Worm (Caenorhabditis elegans) whole organism, young adult: ENCODE data around the gene mars-1.

Experiments
- B0019.2 ChIP-seq: fragments of 200-800 bp; sonication (Bioruptor generic); conservative IDR thresholded peaks from 2 replicates; pipeline ENCODE4 v1.3.6; 2022; ENCODE audit warnings: missing genetic modification reagents, missing genetic modification characterization, missing compliant biosample characterization
- B0261.1 ChIP-seq: sonication (generic microtip); optimal IDR thresholded peaks from 2 replicates; lab custom pipeline; 2016; ENCODE audit warnings: mild to moderate bottlenecking, missing genetic modification characterization, moderate library complexity, missing compliant biosample characterization
- F10E7.11 ChIP-seq: sonication (generic microtip); optimal IDR thresholded peaks from 2 replicates; lab custom pipeline; 2017; ENCODE audit warnings: mild to moderate bottlenecking, missing genetic modification characterization, moderate library complexity, missing compliant biosample characterization
- F22D6.2 ChIP-seq: sonication (generic microtip); optimal IDR thresholded peaks from 2 replicates; lab custom pipeline; 2016; ENCODE audit warnings: mild to moderate bottlenecking, missing genetic modification characterization, missing compliant biosample characterization
- F52B5.7 ChIP-seq: sonication (generic microtip); optimal IDR thresholded peaks from 2 replicates; lab custom pipeline; 2016; ENCODE audit warnings: mild to moderate bottlenecking, missing genetic modification characterization, missing compliant biosample characterization
- F57C9.4 ChIP-seq: sonication (generic microtip); optimal IDR thresholded peaks from 2 replicates; lab custom pipeline; 2017; ENCODE audit warnings: mild to moderate bottlenecking, missing genetic modification characterization, missing compliant biosample characterization
- K12H6.12 ChIP-seq: fragments of 200-800 bp; sonication (Bioruptor generic); optimal IDR thresholded peaks from 2 replicates; lab custom pipeline; 2018; ENCODE audit warnings: mild to moderate bottlenecking, missing genetic modification characterization, missing compliant biosample characterization
- Y53G8AR.9 ChIP-seq: fragments of 200-800 bp; sonication (Bioruptor generic); conservative IDR thresholded peaks from 2 replicates; pipeline ENCODE4 v1.3.6; 2022; ENCODE audit warnings: missing genetic modification reagents, missing genetic modification characterization, missing compliant biosample characterization
- Y79H2A.3 ChIP-seq: fragments of 200-800 bp; sonication (Bioruptor generic); conservative IDR thresholded peaks from 2 replicates; pipeline ENCODE4 v1.3.6; 2022; ENCODE audit warnings: missing genetic modification reagents, missing genetic modification characterization, missing compliant biosample characterization
- ama-1 ChIP-seq, 3 experiments: fragments of 150-350 bp in 1 of 3; sonication (generic microtip) in 2 of 3; optimal IDR thresholded peaks; 2 replicates each; lab custom pipeline; 2014 to 2018; ENCODE audit warnings: missing biosample characterization in 2 of 3, missing genetic modification characterization in 2 of 3, missing genetic modification reagents in 2 of 3
- aptf-2 ChIP-seq: fragments of 200-800 bp; sonication (Bioruptor generic); conservative IDR thresholded peaks from 2 replicates; pipeline ENCODE4 v1.3.6; 2022; ENCODE audit warnings: missing genetic modification reagents, missing genetic modification characterization, missing compliant biosample characterization
- athp-1 ChIP-seq: sonication (generic microtip); optimal IDR thresholded peaks from 2 replicates; lab custom pipeline; 2017; ENCODE audit warnings: mild to moderate bottlenecking, missing genetic modification characterization, missing compliant biosample characterization
- attf-3 ChIP-seq: fragments of 200-800 bp; sonication (Bioruptor generic); conservative IDR thresholded peaks from 2 replicates; pipeline ENCODE4 v1.3.6; 2022; ENCODE audit warnings: missing genetic modification reagents, missing genetic modification characterization, missing compliant biosample characterization
- attf-6 ChIP-seq: fragments of 200-800 bp; sonication (Bioruptor generic); IDR thresholded peaks from 2 replicates; pipeline ENCODE4 v1.3.6; 2022; ENCODE audit warnings: missing genetic modification reagents, missing genetic modification characterization, missing compliant biosample characterization
- ccch-3 ChIP-seq: fragments of 200-800 bp; sonication (Bioruptor generic); optimal IDR thresholded peaks from 2 replicates; lab custom pipeline; 2018; ENCODE audit warnings: mild to moderate bottlenecking, missing genetic modification characterization, missing compliant biosample characterization
- cebp-1 ChIP-seq, 2 experiments: fragments of 200-800 bp in 1 of 2; sonication (Bioruptor generic) in 1 of 2; sonication (generic microtip) in 1 of 2; IDR thresholded peaks in 1 of 2; optimal IDR thresholded peaks in 1 of 2; 2 replicates each; pipeline versions ENCODE4 v1.3.6 to Lab custom; 2017 to 2022; ENCODE audit warnings: missing compliant biosample characterization in 2 of 2, missing genetic modification characterization in 2 of 2, mild to moderate bottlenecking in 1 of 2, missing genetic modification reagents in 1 of 2, moderate library complexity in 1 of 2
- ceh-91 ChIP-seq: fragments of 200-800 bp; sonication (Bioruptor generic); IDR thresholded peaks from 2 replicates; pipeline ENCODE4 v1.3.6; 2022; ENCODE audit warnings: missing genetic modification reagents, missing genetic modification characterization, missing compliant biosample characterization
- dpff-1 ChIP-seq: sonication (generic microtip); optimal IDR thresholded peaks from 2 replicates; lab custom pipeline; 2017; ENCODE audit warnings: mild to moderate bottlenecking, missing genetic modification characterization, missing compliant biosample characterization
- dpl-1 ChIP-seq: fragments of 150-350 bp; optimal IDR thresholded peaks from 2 replicates; lab custom pipeline; 2014; ENCODE audit warnings: missing biosample characterization, missing genetic modification reagents, missing genetic modification characterization
- efl-1 ChIP-seq: fragments of 150-350 bp; optimal IDR thresholded peaks from 2 replicates; lab custom pipeline; 2014; ENCODE audit warnings: missing biosample characterization, missing genetic modification reagents, missing genetic modification characterization
- egl-44 ChIP-seq: fragments of 200-800 bp; sonication (Bioruptor generic); IDR thresholded peaks from 2 replicates; pipeline ENCODE4 v1.3.6; 2022; ENCODE audit warnings: missing genetic modification reagents, missing genetic modification characterization, missing compliant biosample characterization
- ekl-4 ChIP-seq: fragments of 200-800 bp; sonication (Bioruptor generic); IDR thresholded peaks from 2 replicates; pipeline ENCODE4 v1.3.6; 2022; ENCODE audit warnings: missing genetic modification reagents, missing genetic modification characterization, missing compliant biosample characterization
- ets-4 ChIP-seq: fragments of 200-800 bp; sonication (Bioruptor generic); optimal IDR thresholded peaks from 2 replicates; lab custom pipeline; 2018; ENCODE audit warnings: mild to moderate bottlenecking, missing genetic modification characterization, missing compliant biosample characterization
- him-1 ChIP-seq: sonication (generic microtip); optimal IDR thresholded peaks from 2 replicates; lab custom pipeline; 2016; ENCODE audit warnings: missing genotype, missing genetic modification reagents, missing genetic modification characterization, missing compliant biosample characterization
- hrde-1 ChIP-seq: sonication (generic microtip); optimal IDR thresholded peaks from 2 replicates; lab custom pipeline; 2016; ENCODE audit warnings: missing genetic modification characterization, mild to moderate bottlenecking, missing compliant biosample characterization, moderate library complexity, missing genotype, missing genetic modification reagents, borderline replicate concordance
- hsf-1 ChIP-seq: fragments of 200-800 bp; sonication (Bioruptor generic); IDR thresholded peaks from 2 replicates; pipeline ENCODE4 v1.3.6; 2022; ENCODE audit warnings: missing genetic modification reagents, missing genetic modification characterization, missing compliant biosample characterization
- lsy-27 ChIP-seq: sonication (generic microtip); optimal IDR thresholded peaks from 2 replicates; lab custom pipeline; 2017; ENCODE audit warnings: missing genetic modification characterization, mild to moderate bottlenecking, missing compliant biosample characterization, antibody characterized with exemption, missing genotype, borderline replicate concordance; ENCODE audit not compliant: insufficient read depth
- mxl-1 ChIP-seq: sonication (generic microtip); optimal IDR thresholded peaks from 2 replicates; lab custom pipeline; 2016; ENCODE audit warnings: missing genetic modification characterization, missing compliant biosample characterization
- nfya-1 ChIP-seq: sonication (generic microtip); optimal IDR thresholded peaks from 2 replicates; lab custom pipeline; 2017; ENCODE audit warnings: antibody characterized with exemption, missing compliant biosample characterization, missing genetic modification characterization, borderline replicate concordance; ENCODE audit not compliant: insufficient read depth
- nhr-120 ChIP-seq: fragments of 200-800 bp; sonication (Bioruptor generic); IDR thresholded peaks from 2 replicates; pipeline ENCODE4 v1.3.6; 2022; ENCODE audit warnings: missing genetic modification characterization, missing compliant biosample characterization
- rcor-1 ChIP-seq: fragments of 200-800 bp; sonication (Bioruptor generic); IDR thresholded peaks from 2 replicates; pipeline ENCODE4 v1.3.6; 2022; ENCODE audit warnings: missing genetic modification reagents, missing genetic modification characterization, missing compliant biosample characterization
- snpc-1.1 ChIP-seq: sonication (generic microtip); optimal IDR thresholded peaks from 2 replicates; lab custom pipeline; 2017; ENCODE audit warnings: missing genetic modification characterization, mild to moderate bottlenecking, missing compliant biosample characterization, antibody characterized with exemption, moderate library complexity, missing genotype, missing genetic modification reagents; ENCODE audit not compliant: insufficient read depth
- zfh-2 ChIP-seq: fragments of 200-800 bp; sonication (Bioruptor generic); conservative IDR thresholded peaks from 2 replicates; pipeline ENCODE4 v1.3.6; 2022; ENCODE audit warnings: missing genetic modification reagents, missing genetic modification characterization, missing compliant biosample characterization
- zim-3 ChIP-seq: sonication (generic microtip); optimal IDR thresholded peaks from 2 replicates; lab custom pipeline; 2017; ENCODE audit warnings: mild to moderate bottlenecking, missing genetic modification characterization, moderate library complexity, missing compliant biosample characterization

Gene mars-1

DNA sequence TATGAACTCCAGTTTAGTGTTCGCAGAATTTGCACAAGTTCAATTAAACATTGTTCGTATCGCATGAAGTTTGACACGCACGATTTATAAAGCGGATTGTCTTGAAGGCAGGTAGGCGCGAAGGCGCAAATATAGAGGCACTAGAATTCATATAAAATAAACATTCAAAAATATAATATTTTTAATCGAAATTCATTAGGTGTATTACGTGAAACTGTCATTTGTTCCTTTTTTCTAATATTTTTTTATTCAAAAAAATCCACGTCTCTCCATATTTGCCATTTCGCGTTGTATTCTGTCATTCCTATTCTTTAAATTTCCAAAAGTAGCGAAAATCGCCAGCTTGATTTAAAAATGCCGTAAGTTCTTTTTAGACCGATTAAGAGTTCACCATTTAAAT lies 6.5 kb upstream of the mars-1 start, which contains the start of gene ZK809.1:
Gene ZK809.1, plus strand, starts transcription at position 301 of the 400 bp plus-strand sequence.
- TF ChIP-seq dpff-1: no peak
- no peak for TF ChIP-seq F10E7.11 (tag; lab: Kevin White, UChicago)
- TF ChIP-seq F52B5.7 (tag; lab: Kevin White, UChicago): no peak
- TF ChIP-seq dpl-1 (GFP tag; lab: Kevin White, UChicago): no peak
- TF ChIP-seq Y53G8AR.9 (GFP tag; lab: Robert Waterston, UW): no peak
- TF ChIP-seq ekl-4 (GFP tag; lab: Robert Waterston, UW): no peak
- TF ChIP-seq hrde-1 (tag; lab: Kevin White, UChicago): no peak
- no peak for TF ChIP-seq efl-1 (GFP tag; lab: Kevin White, UChicago)
- TF ChIP-seq mxl-1 (tag; lab: Kevin White, UChicago): no peak
- TF ChIP-seq zfh-2: no peak
- TF ChIP-seq him-1 (tag; lab: Kevin White, UChicago): no peak
- no peak for TF ChIP-seq nhr-120 (GFP tag; lab: Robert Waterston, UW)
- no peak for TF ChIP-seq ceh-91
- TF ChIP-seq egl-44 (GFP tag; lab: Robert Waterston, UW): no peak
- TF ChIP-seq ets-4 (GFP tag; lab: Kevin White, UChicago): no peak
- no peak for TF ChIP-seq zim-3 (tag; lab: Kevin White, UChicago)

DNA sequence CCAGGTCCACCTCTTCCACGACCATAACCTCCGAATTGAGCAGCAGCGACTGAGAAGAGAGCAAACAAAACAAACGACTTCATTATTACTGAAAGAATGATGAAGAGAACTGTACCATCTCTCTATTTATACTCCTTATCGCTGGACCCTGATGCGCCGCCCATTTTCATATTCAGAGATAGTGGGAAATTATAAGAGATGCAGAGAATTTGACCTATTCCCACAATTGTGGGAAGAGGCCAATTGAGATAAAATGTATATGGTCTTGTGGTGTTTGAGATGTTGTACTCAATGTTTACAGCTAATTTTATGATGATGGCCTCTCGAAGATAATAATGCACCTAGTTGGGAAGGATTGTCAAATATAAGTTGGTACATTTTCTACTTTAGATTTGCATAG lies 5.6 kb upstream of the mars-1 start, which contains the start of gene ttr-50:
Gene ttr-50, minus strand, starts transcription at position 101 of the 400 bp plus-strand sequence.
- TF ChIP-seq aptf-2 (GFP tag; lab: Robert Waterston, UW): 0 out of 2 replicates have a peak, but pooled peaks have one; percentile 19
- TF ChIP-seq lsy-27 (tag; lab: Kevin White, UChicago): no peak

DNA sequence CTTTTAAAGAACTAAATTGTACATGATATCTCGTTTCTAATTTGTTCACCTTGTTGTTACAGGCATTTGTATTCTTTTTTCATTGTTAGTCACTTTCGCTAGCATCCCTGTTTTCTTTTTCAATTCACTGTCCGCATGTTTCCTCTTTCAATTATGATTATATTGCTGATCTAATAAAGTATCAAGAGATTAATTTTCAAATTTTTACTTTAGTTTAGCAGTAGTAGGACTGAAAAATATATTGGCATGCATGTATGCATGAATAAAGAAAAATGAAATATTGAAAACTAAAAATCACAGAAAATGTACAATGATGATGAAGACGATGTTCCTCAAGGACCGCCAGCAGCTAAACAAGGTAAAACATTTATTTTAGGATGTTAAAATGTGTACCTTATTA lies 2.7 kb upstream of the mars-1 start, which contains the start of gene rbm-17:
Gene rbm-17, plus strand, starts transcription at position 301 of the 400 bp plus-strand sequence.
- no peak for TF ChIP-seq Y79H2A.3 (GFP tag; lab: Robert Waterston, UW)
- no peak for TF ChIP-seq ccch-3 (GFP tag; lab: Kevin White, UChicago)
- TF ChIP-seq B0019.2 (GFP tag; lab: Robert Waterston, UW): no peak
- TF ChIP-seq attf-6 (GFP tag; lab: Robert Waterston, UW): no peak
- TF ChIP-seq hsf-1 (GFP tag; lab: Robert Waterston, UW): 0 out of 2 replicates have a peak, but pooled peaks have one; percentile 11
- no peak for TF ChIP-seq F57C9.4 (tag; lab: Kevin White, UChicago)
- no peak for TF ChIP-seq B0261.1 (tag; lab: Kevin White, UChicago)
- TF ChIP-seq cebp-1 (GFP tag; IDR thresholded peaks at IDR 0.05; lab: Robert Waterston, UW): no peak
- peak; percentile 17 for TF ChIP-seq cebp-1 (tag; optimal IDR thresholded peaks at IDR 0.05; lab: Kevin White, UChicago)
- TF ChIP-seq attf-3 (GFP tag; lab: Robert Waterston, UW): no peak
- no peak for TF ChIP-seq K12H6.12 (tag; lab: Kevin White, UChicago)
- TF ChIP-seq rcor-1 (GFP tag; lab: Robert Waterston, UW): no peak
- TF ChIP-seq athp-1 (tag; lab: Kevin White, UChicago): no peak
- no peak for TF ChIP-seq nfya-1 (tag; lab: Kevin White, UChicago)
- no peak for TF ChIP-seq snpc-1.1 (tag; lab: Kevin White, UChicago)
- no peak for TF ChIP-seq F22D6.2 (tag; lab: Kevin White, UChicago)
- TF ChIP-seq ama-1 (optimal IDR thresholded peaks at IDR 0.05; lab: Kevin White, UChicago): peak; percentile 36
- TF ChIP-seq ama-1 (GFP tag; optimal IDR thresholded peaks at IDR 0.05; lab: Kevin White, UChicago): no peak
- no peak for TF ChIP-seq zfh-2
